Fruit fly (Drosophila melanogaster) Kc167 (cell line): ENCODE results near the gene CG9988.

Source experiments
- h ChIP-seq: fragments of >200 bp; optimal IDR thresholded peaks from 3 replicates; lab custom pipeline; 2018; ENCODE audit warnings: missing external identifiers
- ttk ChIP-seq: sonication (Bioruptor generic); optimal IDR thresholded peaks from 2 replicates; lab custom pipeline; 2017; ENCODE audit warnings: missing external identifiers

DNA sequence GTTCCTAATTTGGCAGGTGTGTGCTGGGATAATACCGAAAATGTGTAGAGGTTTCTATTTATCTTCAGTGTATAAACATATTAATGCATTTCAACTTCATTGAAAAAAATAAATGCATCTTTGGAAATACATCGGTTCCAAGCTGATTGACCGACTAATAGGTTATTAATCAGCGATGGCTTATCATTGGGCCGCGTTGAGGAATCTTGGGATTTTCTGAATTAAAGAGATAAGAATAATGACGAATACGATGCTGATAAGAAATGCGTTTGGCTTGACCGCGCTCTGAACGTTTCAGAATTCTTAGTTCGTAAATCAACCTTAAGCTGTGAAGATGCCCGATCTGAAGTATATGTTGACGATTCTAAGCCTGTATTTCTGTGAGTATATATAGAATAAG, 34.2 kb downstream of the CG9988 start, which contains the start of gene Sid:
- TF ChIP-seq ttk (lab: Kevin White, UChicago) (no peak), h (lab: Kevin White, UChicago) (no peak)
